Fruit fly (Drosophila melanogaster): ENCODE results near the gene Aven.

Gene Aven

dm6 chrX:12633204-12633603 is 3.8 kb upstream of the Aven start:
- TF ChIP-seq CG17801 (GFP tag; optimal IDR thresholded peaks at IDR 0.05; ENCODE audit: partially characterized antibody), result no peak

- no peak for TF ChIP-seq CG17801 (GFP tag; optimal IDR thresholded peaks at IDR 0.05; ENCODE audit: partially characterized antibody)
Observed at dm6 chrX:12632157-12632422, 2.6 kb upstream of the Aven start.

- peak; percentile 27 for TF ChIP-seq CG17801 (GFP tag; optimal IDR thresholded peaks at IDR 0.05; ENCODE audit: partially characterized antibody)
Observed at dm6 chrX:12631317-12632156, 2.1 kb upstream of the Aven start, which contains the start of gene Tomosyn. Gene Tomosyn, plus strand, starts transcription at chrX:12631605.

DNA sequence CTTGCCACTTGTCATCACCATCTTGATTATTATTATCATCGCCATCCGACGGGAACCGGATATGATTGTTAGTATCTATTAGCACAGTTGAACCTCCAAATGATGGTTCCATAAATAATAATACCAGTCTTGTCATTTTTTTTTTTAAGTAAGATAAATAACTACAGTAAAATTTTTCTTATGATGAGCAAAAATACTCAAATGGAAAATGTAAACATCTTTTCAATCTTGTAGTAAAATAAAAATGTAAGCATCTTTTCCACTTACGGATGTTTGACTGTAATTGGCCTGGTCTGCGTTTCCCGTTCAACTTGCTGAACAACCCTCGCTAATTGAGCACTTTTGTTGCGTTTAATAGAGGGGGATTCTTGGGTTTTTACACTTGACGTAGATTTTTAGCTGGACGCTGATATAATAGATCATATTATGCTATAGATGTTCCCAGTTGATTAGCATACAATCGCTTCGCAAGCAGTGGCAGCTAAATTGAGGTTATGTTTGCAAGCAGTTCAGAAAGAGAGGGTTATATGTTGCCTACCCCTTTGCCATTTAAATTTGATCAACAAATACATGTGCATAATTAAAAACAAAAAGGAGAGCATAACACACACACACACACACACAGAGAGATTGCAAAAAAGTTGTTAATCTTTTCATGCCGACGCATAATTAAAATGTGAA is 3.7 kb downstream of the Aven start:
- TF ChIP-seq CG17801 (GFP tag; optimal IDR thresholded peaks at IDR 0.05; ENCODE audit: partially characterized antibody), result no peak

- no peak for TF ChIP-seq CG17801 (GFP tag; optimal IDR thresholded peaks at IDR 0.05; ENCODE audit: partially characterized antibody)
Observed at dm6 chrX:12623992-12624391, 5.4 kb downstream of the Aven start, which contains the start of gene CG15728. Gene CG15728, plus strand, starts transcription at chrX:12624292.

dm6 chrX:12621640-12622039 is 7.8 kb downstream of the Aven start:
- TF ChIP-seq CG17801 (GFP tag; optimal IDR thresholded peaks at IDR 0.05; ENCODE audit: partially characterized antibody), result no peak

DNA sequence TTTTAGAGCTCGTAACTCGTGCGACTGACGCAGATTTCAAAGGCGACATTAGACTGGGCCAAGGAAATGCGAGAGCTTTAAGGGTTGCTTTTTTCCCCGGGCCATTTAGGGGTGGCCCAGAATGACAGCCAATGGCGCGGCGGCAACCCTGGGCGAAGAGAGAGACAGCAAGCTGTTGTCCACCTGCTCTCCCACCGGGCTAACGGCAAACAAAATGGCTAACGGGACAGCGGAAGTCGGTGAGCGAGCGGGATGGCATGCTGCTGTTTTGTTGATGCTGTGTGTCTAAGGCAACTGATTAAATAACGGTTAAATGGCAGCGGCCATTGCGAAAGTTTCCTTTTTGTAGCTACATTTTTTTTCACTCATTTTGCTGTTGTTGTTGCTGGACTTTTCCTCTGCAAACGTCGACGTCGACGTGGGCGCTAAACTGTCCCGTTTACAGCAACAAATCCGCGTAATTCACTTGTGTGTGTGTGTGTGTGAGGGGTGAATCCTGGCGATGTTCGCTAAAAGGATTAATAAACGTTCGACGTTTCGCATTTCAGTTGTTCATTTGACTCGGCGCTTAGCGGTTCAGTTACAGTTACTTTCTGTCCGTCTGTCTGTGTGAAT is 13.6 kb downstream of the Aven start, which contains the start of gene CG11085:
TSS of gene CG11085 (plus strand) at position 565 of the 615 bp plus-strand sequence.
- TF ChIP-seq CG17801 (GFP tag; optimal IDR thresholded peaks at IDR 0.05; ENCODE audit: partially characterized antibody), result no peak

- TF ChIP-seq CG17801 (GFP tag; optimal IDR thresholded peaks at IDR 0.05; ENCODE audit: partially characterized antibody), result no peak
Observed at dm6 chrX:12613248-12613805, 16.1 kb downstream of the Aven start.

DNA sequence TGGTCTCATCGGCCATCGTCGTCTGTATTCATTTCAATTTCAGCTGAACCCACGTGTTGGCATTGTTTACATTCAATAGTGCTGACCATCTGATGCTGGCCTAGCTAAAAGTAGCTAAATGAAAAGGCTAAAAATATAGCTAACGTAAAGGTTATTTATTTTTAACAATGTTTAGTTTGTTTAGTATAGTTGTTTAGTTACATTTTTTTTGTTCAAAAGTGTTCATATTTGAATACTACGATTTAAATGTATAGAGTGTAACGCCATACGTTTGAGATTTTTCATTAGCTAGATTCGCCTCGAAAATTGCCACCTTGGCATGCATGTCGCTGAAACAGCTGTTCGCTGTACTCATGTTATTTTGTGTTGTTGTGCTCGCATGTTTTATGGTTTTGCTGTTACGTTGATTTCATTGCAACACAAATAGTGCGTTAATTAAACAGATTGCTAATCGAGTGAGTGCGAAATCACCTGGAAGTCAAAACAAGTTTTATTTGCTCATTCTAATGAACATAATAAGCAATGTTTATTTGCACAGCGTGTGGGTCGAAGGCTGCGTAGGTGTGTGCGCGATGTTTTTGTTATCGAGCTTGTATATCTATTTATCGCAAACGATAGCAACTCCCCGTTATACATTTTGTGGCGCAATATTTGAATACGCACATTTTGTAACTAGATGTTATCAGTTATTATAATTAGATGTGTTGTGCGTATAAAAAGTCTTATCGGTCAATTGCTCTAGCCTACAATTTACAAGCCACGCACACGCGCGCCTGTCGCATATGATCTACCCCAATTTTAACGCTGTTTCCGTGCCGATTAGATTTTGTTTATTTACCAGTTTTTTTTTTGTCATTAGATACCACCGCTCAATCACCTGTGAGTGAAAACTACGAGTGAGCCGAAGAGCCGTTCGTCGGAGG is 17.6 kb downstream of the Aven start, which contains the start of the genes CG1463 and Fpgs1:
TSS of gene CG1463 (minus strand) at position 132 of the 923 bp plus-strand sequence.
TSS of gene Fpgs1 (plus strand) at position 332 of the 923 bp plus-strand sequence.
- peak; percentile 58 for TF ChIP-seq CG17801 (GFP tag; optimal IDR thresholded peaks at IDR 0.05; ENCODE audit: partially characterized antibody)

DNA sequence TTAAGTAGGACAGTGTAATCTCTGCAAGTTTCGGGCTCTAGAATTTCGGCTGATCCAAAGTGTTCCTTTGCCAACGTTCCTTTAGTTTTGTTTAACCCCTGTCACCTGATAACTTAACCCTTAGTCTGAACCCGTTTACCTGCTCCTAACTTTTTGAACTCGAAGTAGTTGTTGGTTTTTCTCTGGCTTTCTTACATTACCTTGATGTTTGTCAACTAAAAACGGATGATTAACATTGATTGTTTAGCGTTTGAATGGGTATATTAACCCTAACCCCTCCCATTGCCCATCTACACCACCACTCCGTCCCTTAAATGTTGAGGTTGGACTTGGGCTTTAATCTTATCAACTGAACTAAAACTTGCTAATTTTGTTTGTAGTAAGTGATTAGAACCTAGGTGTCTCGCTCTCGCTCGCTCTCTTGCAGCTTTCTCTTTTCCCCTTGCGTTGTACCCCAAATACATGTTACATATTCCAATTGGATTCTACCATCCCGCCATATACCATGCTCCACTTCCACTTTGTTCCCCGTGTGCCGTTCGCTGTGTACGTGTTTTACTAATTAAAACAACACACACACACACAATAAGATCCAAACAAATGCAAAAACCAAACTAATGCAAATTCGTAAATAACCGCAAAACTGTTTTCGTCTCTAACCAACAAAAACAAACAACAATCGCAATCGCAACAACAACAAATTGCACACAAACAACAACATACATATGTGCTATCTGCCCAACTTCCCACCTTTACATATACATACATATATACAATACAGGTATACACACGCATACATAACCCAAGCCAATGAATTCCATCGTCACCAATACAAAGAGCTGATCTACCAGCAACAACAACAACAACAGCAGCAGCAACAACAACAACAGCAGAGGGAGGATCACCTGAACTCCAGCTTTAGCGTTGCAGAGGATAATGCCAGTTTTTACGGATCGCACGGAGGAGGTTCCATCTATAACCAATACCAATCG is 28.3 kb downstream of the Aven start:
- TF ChIP-seq CG17801 (GFP tag; optimal IDR thresholded peaks at IDR 0.05; ENCODE audit: partially characterized antibody), result no peak

DNA sequence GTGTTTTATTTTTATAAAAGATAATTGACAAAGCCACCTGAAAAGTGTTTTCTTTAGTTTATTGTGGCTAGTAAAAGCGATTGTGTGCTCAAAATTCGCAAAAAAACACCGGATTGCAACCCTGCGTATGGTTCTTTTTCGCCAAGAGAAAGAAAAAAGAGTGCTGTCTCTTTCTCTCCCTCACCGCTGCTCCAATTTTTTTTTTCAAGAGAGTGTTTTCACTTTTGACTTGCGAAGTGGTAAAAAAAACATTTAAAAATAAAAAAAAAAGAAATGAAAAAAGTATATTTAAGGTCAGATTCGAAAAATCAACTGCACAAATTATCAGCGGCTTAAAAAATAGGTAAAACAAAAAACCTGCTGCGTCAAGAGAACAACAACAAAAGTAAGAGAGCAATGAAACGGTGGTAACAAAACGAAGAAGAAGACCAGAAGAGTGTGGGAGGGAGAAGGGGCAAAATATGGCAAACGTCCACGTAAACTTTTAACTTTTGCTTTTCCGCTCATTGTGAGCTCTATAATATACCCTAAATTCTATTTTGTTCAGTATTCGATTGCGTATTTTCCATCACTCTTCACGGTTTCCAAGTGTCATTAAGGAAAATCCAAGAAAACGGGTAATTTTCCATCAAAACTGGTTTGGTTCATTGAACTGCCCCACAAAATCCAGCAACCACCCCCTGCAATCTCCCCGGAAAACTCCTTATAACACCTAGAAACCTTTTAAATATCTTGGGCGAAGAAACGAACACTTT is 32.9 kb downstream of the Aven start:
- peak; percentile 93 for TF ChIP-seq CG17801 (GFP tag; optimal IDR thresholded peaks at IDR 0.05; ENCODE audit: partially characterized antibody)

dm6 chrX:12595610-12596336 is 33.7 kb downstream of the Aven start, which contains the start of the genes CG1824 and Sec16:
Gene CG1824, minus strand, starts transcription at chrX:12595624.
Gene Sec16, plus strand, starts transcription at chrX:12596047.
- TF ChIP-seq CG17801 (GFP tag; optimal IDR thresholded peaks at IDR 0.05; ENCODE audit: partially characterized antibody), result no peak
